Worm (Caenorhabditis elegans): ENCODE results near the gene pcp-5.

pcp-5 gene

DNA sequence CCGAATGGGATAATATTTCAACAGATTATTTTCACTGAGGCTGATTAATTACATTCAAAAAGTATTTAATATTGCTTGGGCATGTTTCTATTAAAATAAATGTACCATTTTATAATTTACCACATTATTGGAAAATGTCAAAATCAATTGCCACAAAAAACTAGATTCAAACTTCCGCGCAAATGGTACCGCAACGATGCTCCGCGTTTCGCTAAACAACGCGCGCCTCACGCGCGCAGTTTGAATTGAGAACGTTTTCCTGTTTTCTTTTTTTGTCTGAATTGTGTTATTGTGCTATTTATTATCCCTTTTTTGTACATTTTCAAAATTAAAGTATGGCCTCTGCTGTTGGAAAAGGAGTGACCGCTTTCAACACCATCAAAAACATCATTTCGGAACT is 33.4 kb upstream of the pcp-5 start, which contains the start of gene C29E4.12:
Gene C29E4.12, plus strand, starts transcription at position 333 of the 400 bp plus-strand sequence.
- TF ChIP-seq nhr-25 (tag; optimal IDR thresholded peaks at IDR 0.05) (peak; percentile 60), lsy-2 (tag; optimal IDR thresholded peaks at IDR 0.05) (peak; percentile 51 to 88), unc-39 (tag; optimal IDR thresholded peaks at IDR 0.05) (no peak), nhr-129 (tag; optimal IDR thresholded peaks at IDR 0.05) (peak; percentile 64), sma-3 (GFP tag; optimal IDR thresholded peaks at IDR 0.05) (peak; percentile 61), crh-2 (tag; optimal IDR thresholded peaks at IDR 0.05) (peak; percentile 49), peb-1 (tag; optimal IDR thresholded peaks at IDR 0.05) (no peak), elt-1 (tag; optimal IDR thresholded peaks at IDR 0.05) (no peak), lin-13 (GFP tag; optimal IDR thresholded peaks at IDR 0.05) (peak; percentile 68), Y55F3AM.14 (GFP tag; optimal IDR thresholded peaks at IDR 0.05) (no peak), gmeb-1 (tag; optimal IDR thresholded peaks at IDR 0.05) (peak; percentile 97), ama-1 (optimal IDR thresholded peaks at IDR 0.05) (peak; percentile 31), nhr-77 (tag; optimal IDR thresholded peaks at IDR 0.05) (peak; percentile 30), ZK546.5 (tag; optimal IDR thresholded peaks at IDR 0.05) (no peak), alr-1 (tag; optimal IDR thresholded peaks at IDR 0.05) (no peak), C34F6.9 (tag; optimal IDR thresholded peaks at IDR 0.05) (peak; percentile 81), ceh-82 (tag; optimal IDR thresholded peaks at IDR 0.05) (no peak), ceh-16 (tag; optimal IDR thresholded peaks at IDR 0.05) (no peak), mbf-1 (tag; optimal IDR thresholded peaks at IDR 0.05) (no peak), nhr-23 (tag; optimal IDR thresholded peaks at IDR 0.05) (no peak), nhr-21 (tag; optimal IDR thresholded peaks at IDR 0.05) (peak; percentile 42), unc-55 (GFP tag; optimal IDR thresholded peaks at IDR 0.05) (peak; percentile 86), R02D3.7 (tag; optimal IDR thresholded peaks at IDR 0.05) (peak; percentile 20), ztf-1 (GFP tag; conservative IDR thresholded peaks at IDR 0.05) (no peak), sma-9 (GFP tag; optimal IDR thresholded peaks at IDR 0.05) (peak; percentile 58), sma-9 (tag; optimal IDR thresholded peaks at IDR 0.05) (no peak), ztf-11 (tag; optimal IDR thresholded peaks at IDR 0.05) (no peak), dmd-4 (tag; optimal IDR thresholded peaks at IDR 0.05) (no peak), mab-5 (tag; optimal IDR thresholded peaks at IDR 0.05) (peak; percentile 56), F13H6.1 (tag; optimal IDR thresholded peaks at IDR 0.05) (peak; percentile 46), lin-11 (tag; optimal IDR thresholded peaks at IDR 0.05) (peak; percentile 70)

DNA sequence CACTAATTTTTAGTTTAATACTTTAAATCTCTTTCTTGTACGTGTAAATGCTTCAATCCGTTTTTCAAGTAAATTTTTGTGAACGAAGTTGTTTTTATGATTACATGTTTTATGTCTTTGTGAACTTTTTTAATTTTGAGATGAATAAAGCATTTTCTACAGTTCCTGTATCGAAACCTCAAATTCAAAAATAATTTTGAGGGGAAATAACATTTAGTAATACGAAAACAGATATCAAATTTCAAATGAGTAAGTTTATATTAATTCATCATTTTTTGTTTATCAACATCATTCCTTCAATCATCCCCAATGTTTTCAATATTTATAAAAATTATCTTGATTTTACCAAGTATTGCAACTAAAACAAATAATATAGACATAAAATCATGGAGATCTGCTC is 30.1 kb upstream of the pcp-5 start, which contains the start of gene C29E4.10:
Gene C29E4.10, plus strand, starts transcription at position 301 of the 400 bp plus-strand sequence.
- TF ChIP-seq nhr-11 (tag; optimal IDR thresholded peaks at IDR 0.05), result no peak
- no peak for TF ChIP-seq lin-39 (tag; optimal IDR thresholded peaks at IDR 0.05)
- TF ChIP-seq nhr-10 (tag; optimal IDR thresholded peaks at IDR 0.05), result no peak
- TF ChIP-seq skn-1 (tag; optimal IDR thresholded peaks at IDR 0.05), result no peak
- no peak for TF ChIP-seq lin-11 (tag; optimal IDR thresholded peaks at IDR 0.05)
- no peak for TF ChIP-seq aly-2 (tag; optimal IDR thresholded peaks at IDR 0.05)
- TF ChIP-seq mdl-1 (tag; optimal IDR thresholded peaks at IDR 0.05), result no peak
- no peak for TF ChIP-seq ztf-11 (tag; optimal IDR thresholded peaks at IDR 0.05)
- no peak for TF ChIP-seq unc-62 (GFP tag; optimal IDR thresholded peaks at IDR 0.05)
- TF ChIP-seq peb-1 (tag; optimal IDR thresholded peaks at IDR 0.05), result no peak
- no peak for TF ChIP-seq mab-5 (tag; optimal IDR thresholded peaks at IDR 0.05)
- TF ChIP-seq zag-1 (tag; optimal IDR thresholded peaks at IDR 0.05), result no peak
- no peak for TF ChIP-seq gmeb-1 (tag; optimal IDR thresholded peaks at IDR 0.05)

DNA sequence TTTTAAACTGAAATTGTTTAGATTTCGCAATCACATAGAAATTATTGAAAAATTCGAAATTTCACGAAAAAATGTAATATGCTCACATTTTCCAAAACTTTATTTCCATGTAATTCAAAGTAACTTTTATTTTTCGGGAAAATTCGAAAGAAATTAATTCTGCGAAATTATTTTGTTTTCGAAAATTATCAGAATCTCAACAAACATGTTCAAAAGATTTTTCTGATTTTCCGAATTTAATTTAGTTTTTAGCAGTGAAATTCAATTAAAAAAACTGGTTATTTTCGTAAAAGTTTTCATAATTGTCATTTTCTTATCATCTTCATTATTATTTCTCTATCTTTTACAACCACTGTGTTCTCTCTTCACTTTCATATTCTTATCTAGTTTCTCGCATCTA is 25.8 kb upstream of the pcp-5 start, which contains the start of gene ran-2:
Gene ran-2, plus strand, starts transcription at position 301 of the 400 bp plus-strand sequence.
- peak; percentile 34 for TF ChIP-seq fos-1 (tag; optimal IDR thresholded peaks at IDR 0.05)
- no peak for TF ChIP-seq sma-3 (GFP tag; optimal IDR thresholded peaks at IDR 0.05)
- no peak for TF ChIP-seq egl-27 (tag; optimal IDR thresholded peaks at IDR 0.05)
- no peak for TF ChIP-seq nhr-21 (tag; optimal IDR thresholded peaks at IDR 0.05)
- peak; percentile 6 for TF ChIP-seq blmp-1 (tag; optimal IDR thresholded peaks at IDR 0.05; ENCODE audit: insufficient read depth)
- no peak for TF ChIP-seq R02D3.7 (tag; optimal IDR thresholded peaks at IDR 0.05)
- no peak for TF ChIP-seq nhr-77 (tag; optimal IDR thresholded peaks at IDR 0.05)
- no peak for TF ChIP-seq unc-62 (GFP tag; optimal IDR thresholded peaks at IDR 0.05)
- no peak for TF ChIP-seq ztf-11 (tag; optimal IDR thresholded peaks at IDR 0.05)
- TF ChIP-seq crh-2 (tag; optimal IDR thresholded peaks at IDR 0.05), result no peak
- no peak for TF ChIP-seq nhr-25 (tag; optimal IDR thresholded peaks at IDR 0.05)
- no peak for TF ChIP-seq peb-1 (tag; optimal IDR thresholded peaks at IDR 0.05)
